Worm (Caenorhabditis elegans) whole organism, young adult: Measurements from ENCODE around the gene kin-20.

ENCODE experiments used
- F23B12.7 ChIP-seq: sonication (generic microtip); optimal IDR thresholded peaks from 2 replicates; lab custom pipeline; 2017; ENCODE audit warnings: missing genetic modification characterization, mild to moderate bottlenecking, missing compliant biosample characterization, antibody characterized with exemption, moderate library complexity; ENCODE audit not compliant: insufficient read depth
- F33H1.4 ChIP-seq: fragments of 200-800 bp; sonication (Bioruptor generic); IDR thresholded peaks from 2 replicates; pipeline ENCODE4 v1.3.6; 2022; ENCODE audit warnings: missing genetic modification reagents, missing genetic modification characterization, missing compliant biosample characterization
- F37B4.10 ChIP-seq: fragments of 200-800 bp; sonication (Bioruptor generic); IDR thresholded peaks from 2 replicates; pipeline ENCODE4 v1.3.6; 2022; ENCODE audit warnings: missing genetic modification characterization, missing compliant biosample characterization
- F39B2.1 ChIP-seq: fragments of 200-800 bp; sonication (Bioruptor generic); IDR thresholded peaks from 2 replicates; pipeline ENCODE4 v1.3.6; 2022; ENCODE audit warnings: missing genetic modification reagents, missing genetic modification characterization, missing compliant biosample characterization
- F49E8.2 ChIP-seq: sonication (generic microtip); optimal IDR thresholded peaks from 3 replicates; lab custom pipeline; 2017; ENCODE audit warnings: missing genetic modification characterization, mild to moderate bottlenecking, missing compliant biosample characterization, antibody characterized with exemption, moderate library complexity; ENCODE audit not compliant: insufficient read depth
- F55B11.4 ChIP-seq: sonication (generic microtip); optimal IDR thresholded peaks from 2 replicates; lab custom pipeline; 2016; ENCODE audit warnings: missing compliant biosample characterization, missing genetic modification characterization, borderline replicate concordance; ENCODE audit not compliant: insufficient read depth
- K11D2.4 ChIP-seq: fragments of 200-800 bp; sonication (Bioruptor generic); IDR thresholded peaks from 2 replicates; pipeline ENCODE4 v1.3.6; 2022; ENCODE audit warnings: missing genetic modification reagents, missing genetic modification characterization, missing compliant biosample characterization
- K12H6.12 ChIP-seq: fragments of 200-800 bp; sonication (Bioruptor generic); optimal IDR thresholded peaks from 2 replicates; lab custom pipeline; 2018; ENCODE audit warnings: mild to moderate bottlenecking, missing genetic modification characterization, missing compliant biosample characterization
- ZK185.1 ChIP-seq: sonication (generic microtip); optimal IDR thresholded peaks from 2 replicates; lab custom pipeline; 2016; ENCODE audit warnings: mild to moderate bottlenecking, missing genetic modification characterization, missing compliant biosample characterization; ENCODE audit not compliant: poor library complexity, severe bottlenecking
- ama-1 ChIP-seq, 3 experiments: fragments of 150-350 bp in 1 of 3; sonication (generic microtip) in 2 of 3; optimal IDR thresholded peaks; 2 replicates each; lab custom pipeline; 2014 to 2018; ENCODE audit warnings: missing biosample characterization in 2 of 3, missing genetic modification characterization in 2 of 3, missing genetic modification reagents in 2 of 3
- atf-7 ChIP-seq: sonication (generic microtip); optimal IDR thresholded peaks from 2 replicates; lab custom pipeline; 2017; ENCODE audit warnings: mild to moderate bottlenecking, missing genetic modification characterization, missing compliant biosample characterization
- bed-2 ChIP-seq: fragments of 200-800 bp; sonication (Bioruptor generic); IDR thresholded peaks from 2 replicates; pipeline ENCODE4 v1.3.6; 2022; ENCODE audit warnings: missing genetic modification reagents, missing genetic modification characterization, missing compliant biosample characterization
- cebp-1 ChIP-seq, 2 experiments: fragments of 200-800 bp in 1 of 2; sonication (Bioruptor generic) in 1 of 2; sonication (generic microtip) in 1 of 2; IDR thresholded peaks in 1 of 2; optimal IDR thresholded peaks in 1 of 2; 2 replicates each; pipeline versions ENCODE4 v1.3.6 to Lab custom; 2017 to 2022; ENCODE audit warnings: missing compliant biosample characterization in 2 of 2, missing genetic modification characterization in 2 of 2, mild to moderate bottlenecking in 1 of 2, missing genetic modification reagents in 1 of 2, moderate library complexity in 1 of 2
- cebp-2 ChIP-seq: fragments of 200-800 bp; sonication (Bioruptor generic); IDR thresholded peaks from 2 replicates; pipeline ENCODE4 v1.3.6; 2022; ENCODE audit warnings: missing genetic modification characterization, missing compliant biosample characterization
- dox-1 ChIP-seq: fragments of 200-800 bp; sonication (Bioruptor generic); IDR thresholded peaks from 2 replicates; pipeline ENCODE4 v1.3.6; 2022; ENCODE audit warnings: missing genetic modification reagents, missing genetic modification characterization, missing compliant biosample characterization
- egl-18 ChIP-seq: fragments of 200-800 bp; sonication (Bioruptor generic); IDR thresholded peaks from 2 replicates; pipeline ENCODE4 v1.3.6; 2022; ENCODE audit warnings: missing genetic modification reagents, missing genetic modification characterization, missing compliant biosample characterization
- ekl-4 ChIP-seq: fragments of 200-800 bp; sonication (Bioruptor generic); IDR thresholded peaks from 2 replicates; pipeline ENCODE4 v1.3.6; 2022; ENCODE audit warnings: missing genetic modification reagents, missing genetic modification characterization, missing compliant biosample characterization
- fkh-3 ChIP-seq: sonication (generic microtip); optimal IDR thresholded peaks from 2 replicates; lab custom pipeline; 2016; ENCODE audit warnings: mild to moderate bottlenecking, missing genetic modification characterization, missing compliant biosample characterization
- him-1 ChIP-seq: sonication (generic microtip); optimal IDR thresholded peaks from 2 replicates; lab custom pipeline; 2016; ENCODE audit warnings: missing genotype, missing genetic modification reagents, missing genetic modification characterization, missing compliant biosample characterization
- hmg-1.2 ChIP-seq: fragments of 200-800 bp; sonication (Bioruptor generic); IDR thresholded peaks from 2 replicates; pipeline ENCODE4 v1.3.6; 2022; ENCODE audit warnings: missing genetic modification reagents, missing genetic modification characterization, missing compliant biosample characterization
- hmg-20 ChIP-seq: fragments of 200-800 bp; sonication (Bioruptor generic); IDR thresholded peaks from 2 replicates; pipeline ENCODE4 v1.3.6; 2022; ENCODE audit warnings: missing genetic modification reagents, missing genetic modification characterization, missing compliant biosample characterization
- hrde-1 ChIP-seq: sonication (generic microtip); optimal IDR thresholded peaks from 2 replicates; lab custom pipeline; 2016; ENCODE audit warnings: missing genetic modification characterization, mild to moderate bottlenecking, missing compliant biosample characterization, moderate library complexity, missing genotype, missing genetic modification reagents, borderline replicate concordance
- let-607 ChIP-seq, 2 experiments: fragments of 200-800 bp in 1 of 2; sonication (Bioruptor generic) in 1 of 2; sonication (generic microtip) in 1 of 2; optimal IDR thresholded peaks; 2 replicates each; lab custom pipeline; 2016 to 2018; ENCODE audit warnings: mild to moderate bottlenecking in 2 of 2, missing compliant biosample characterization in 2 of 2, missing genetic modification characterization in 2 of 2, moderate library complexity in 2 of 2, missing genotype in 1 of 2
- lin-35 ChIP-seq, 3 experiments: fragments of 150-350 bp in 2 of 3; sonication (generic microtip) in 1 of 3; optimal IDR thresholded peaks; 2 replicates each; lab custom pipeline; 2014 to 2018; ENCODE audit warnings: missing biosample characterization in 3 of 3, missing genetic modification characterization in 3 of 3, missing genetic modification reagents in 3 of 3
- lin-40 ChIP-seq: sonication (generic microtip); optimal IDR thresholded peaks from 2 replicates; lab custom pipeline; 2016; ENCODE audit warnings: missing genetic modification characterization, mild to moderate bottlenecking, missing compliant biosample characterization, missing genotype, missing genetic modification reagents
- madf-3 ChIP-seq: fragments of 200-800 bp; sonication (Bioruptor generic); IDR thresholded peaks from 2 replicates; pipeline ENCODE4 v1.3.6; 2022; ENCODE audit warnings: missing genetic modification reagents, missing genetic modification characterization, missing compliant biosample characterization
- madf-6 ChIP-seq: fragments of 200-800 bp; sonication (Bioruptor generic); IDR thresholded peaks from 2 replicates; pipeline ENCODE4 v1.3.6; 2022; ENCODE audit warnings: missing genetic modification reagents, missing genetic modification characterization, missing compliant biosample characterization
- mcd-1 ChIP-seq: fragments of 200-800 bp; sonication (Bioruptor generic); IDR thresholded peaks from 2 replicates; pipeline ENCODE4 v1.3.6; 2022; ENCODE audit warnings: missing genetic modification reagents, missing genetic modification characterization, missing compliant biosample characterization
- mxl-1 ChIP-seq: sonication (generic microtip); optimal IDR thresholded peaks from 2 replicates; lab custom pipeline; 2016; ENCODE audit warnings: missing genetic modification characterization, missing compliant biosample characterization
- nfya-2 ChIP-seq: fragments of 200-800 bp; sonication (Bioruptor generic); IDR thresholded peaks from 2 replicates; pipeline ENCODE4 v1.3.6; 2022; ENCODE audit warnings: missing genetic modification reagents, missing genetic modification characterization, missing compliant biosample characterization
- nhr-120 ChIP-seq: fragments of 200-800 bp; sonication (Bioruptor generic); IDR thresholded peaks from 2 replicates; pipeline ENCODE4 v1.3.6; 2022; ENCODE audit warnings: missing genetic modification characterization, missing compliant biosample characterization
- nhr-90 ChIP-seq: sonication (generic microtip); optimal IDR thresholded peaks from 2 replicates; lab custom pipeline; 2016; ENCODE audit warnings: missing genotype, mild to moderate bottlenecking, missing genetic modification characterization, missing compliant biosample characterization
- pha-4 ChIP-seq: fragments of 150-350 bp; sonication (generic microtip); optimal IDR thresholded peaks from 2 replicates; lab custom pipeline; 2014; ENCODE audit warnings: missing biosample characterization, missing genetic modification reagents, missing genetic modification characterization
- snpc-1.3 ChIP-seq: sonication (generic microtip); optimal IDR thresholded peaks from 2 replicates; lab custom pipeline; 2017; ENCODE audit warnings: missing genetic modification characterization, mild to moderate bottlenecking, missing compliant biosample characterization, antibody characterized with exemption, moderate library complexity, missing genotype, missing genetic modification reagents; ENCODE audit not compliant: insufficient read depth
- snpc-4 ChIP-seq, 5 experiments: fragments of 150-350 bp in 1 of 5; sonication (generic microtip) in 4 of 5; optimal IDR thresholded peaks; 2 replicates each; lab custom pipeline; 2014 to 2018; ENCODE audit warnings: missing genetic modification characterization in 5 of 5, missing biosample characterization in 3 of 5, antibody characterized with exemption in 2 of 5, mild to moderate bottlenecking in 2 of 5, missing compliant biosample characterization in 2 of 5, missing genotype in 2 of 5, moderate library complexity in 2 of 5, missing genetic modification reagents in 1 of 5
- somi-1 ChIP-seq: fragments of 200-800 bp; sonication (Bioruptor generic); optimal IDR thresholded peaks from 2 replicates; lab custom pipeline; 2018; ENCODE audit warnings: mild to moderate bottlenecking, missing genetic modification characterization, missing compliant biosample characterization
- tbp1 ChIP-seq: fragments of 200-800 bp; sonication (Bioruptor generic); optimal IDR thresholded peaks from 2 replicates; lab custom pipeline; 2018; ENCODE audit warnings: mild to moderate bottlenecking, missing genetic modification characterization, missing compliant biosample characterization
- unc-62 ChIP-seq: fragments of 150-350 bp; optimal IDR thresholded peaks from 2 replicates; lab custom pipeline; 2014; ENCODE audit warnings: missing biosample characterization, missing genetic modification reagents, missing genetic modification characterization
- xnd-1 ChIP-seq: sonication (generic microtip); optimal IDR thresholded peaks from 2 replicates; lab custom pipeline; 2016; ENCODE audit warnings: missing genotype, missing genetic modification reagents, missing genetic modification characterization, missing compliant biosample characterization
- zfh-2 ChIP-seq: fragments of 200-800 bp; sonication (Bioruptor generic); conservative IDR thresholded peaks from 2 replicates; pipeline ENCODE4 v1.3.6; 2022; ENCODE audit warnings: missing genetic modification reagents, missing genetic modification characterization, missing compliant biosample characterization
- zim-3 ChIP-seq: sonication (generic microtip); optimal IDR thresholded peaks from 2 replicates; lab custom pipeline; 2017; ENCODE audit warnings: mild to moderate bottlenecking, missing genetic modification characterization, moderate library complexity, missing compliant biosample characterization
- ztf-26 ChIP-seq: sonication (generic microtip); optimal IDR thresholded peaks from 2 replicates; lab custom pipeline; 2017; ENCODE audit warnings: missing genetic modification characterization, missing compliant biosample characterization
- ztf-3 ChIP-seq: fragments of 200-800 bp; sonication (Bioruptor generic); optimal IDR thresholded peaks from 2 replicates; lab custom pipeline; 2018; ENCODE audit warnings: mild to moderate bottlenecking, missing genetic modification characterization, missing compliant biosample characterization

kin-20 gene

DNA sequence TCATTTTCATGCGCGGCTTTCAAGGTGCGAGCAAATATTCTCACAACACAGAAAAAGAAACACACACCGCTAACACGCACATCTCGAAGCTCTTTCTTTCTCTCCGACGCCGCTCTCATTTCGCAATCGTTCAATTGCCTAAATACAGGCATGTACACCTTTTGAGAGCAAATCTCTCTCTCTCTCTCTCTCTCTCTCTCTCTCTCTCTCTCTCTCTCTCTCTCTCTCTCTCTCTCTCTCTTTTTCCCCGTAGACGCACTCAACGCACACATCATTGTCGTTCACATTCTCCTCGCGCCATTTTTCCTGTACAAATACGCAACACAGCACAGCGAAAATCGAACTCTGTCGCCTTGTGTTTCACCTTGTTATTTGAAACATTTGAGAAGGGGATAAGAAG is 1.7 kb upstream of the kin-20 start (continued):
- TF ChIP-seq zim-3 (tag; lab: Kevin White, UChicago) (no peak), madf-6 (GFP tag; lab: Robert Waterston, UW) (no peak), K12H6.12 (tag; lab: Kevin White, UChicago) (peak; percentile 10), dox-1 (GFP tag; lab: Robert Waterston, UW) (peak; percentile 60; the same call in 1 of the 2 replicates), F37B4.10 (GFP tag; lab: Robert Waterston, UW) (no peak), atf-7 (tag; lab: Kevin White, UChicago) (peak; percentile 12), hrde-1 (tag; lab: Kevin White, UChicago) (no peak), F49E8.2 (tag; lab: Kevin White, UChicago) (no peak), tbp1 (no peak), zfh-2 (peak; percentile 89), cebp-1 (GFP tag; IDR thresholded peaks at IDR 0.05; lab: Robert Waterston, UW) (peak; percentile 87), cebp-1 (tag; optimal IDR thresholded peaks at IDR 0.05; lab: Kevin White, UChicago) (peak; percentile 95), snpc-1.3 (no peak), madf-3 (GFP tag; lab: Robert Waterston, UW) (no peak), cebp-2 (GFP tag; lab: Robert Waterston, UW) (no peak), ama-1 (optimal IDR thresholded peaks at IDR 0.05; lab: Kevin White, UChicago) (no peak), ama-1 (GFP tag; optimal IDR thresholded peaks at IDR 0.05; lab: Kevin White, UChicago) (no peak), bed-2 (GFP tag; lab: Robert Waterston, UW) (no peak), ekl-4 (GFP tag; lab: Robert Waterston, UW) (no peak)
- TF ChIP-seq, all 124 proteins: peak for 13

DNA sequence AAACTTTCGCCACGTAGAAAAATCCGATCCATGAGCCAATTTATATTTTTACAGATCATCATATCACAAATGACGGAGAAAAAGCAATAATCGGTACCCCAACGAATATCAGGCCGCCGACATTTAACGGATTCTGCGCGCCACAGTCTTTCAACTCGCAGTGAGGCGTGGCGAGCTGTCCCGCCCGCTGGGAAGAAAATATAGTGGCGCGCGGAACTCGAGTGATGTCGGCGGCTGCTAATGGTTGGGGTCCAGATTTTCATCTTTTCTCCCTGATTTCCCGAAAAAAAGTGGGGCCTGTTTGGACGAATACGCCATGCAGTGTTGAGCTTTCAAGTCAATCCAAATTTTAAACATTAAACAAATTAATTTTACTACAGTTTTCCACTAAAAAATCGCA is 1.0 kb upstream of the kin-20 start:
- TF ChIP-seq snpc-4 (GFP tag; optimal IDR thresholded peaks at IDR 0.05; lab: Kevin White, UChicago), result no peak
- TF ChIP-seq snpc-4 (tag; optimal IDR thresholded peaks at IDR 0.05; lab: Kevin White, UChicago), result peak in 2 of 4 experiments; percentile 45 to 65
- no peak for TF ChIP-seq nfya-2
- peak; percentile 54 for TF ChIP-seq zfh-2
- no peak for TF ChIP-seq F33H1.4 (GFP tag; lab: Robert Waterston, UW)

DNA sequence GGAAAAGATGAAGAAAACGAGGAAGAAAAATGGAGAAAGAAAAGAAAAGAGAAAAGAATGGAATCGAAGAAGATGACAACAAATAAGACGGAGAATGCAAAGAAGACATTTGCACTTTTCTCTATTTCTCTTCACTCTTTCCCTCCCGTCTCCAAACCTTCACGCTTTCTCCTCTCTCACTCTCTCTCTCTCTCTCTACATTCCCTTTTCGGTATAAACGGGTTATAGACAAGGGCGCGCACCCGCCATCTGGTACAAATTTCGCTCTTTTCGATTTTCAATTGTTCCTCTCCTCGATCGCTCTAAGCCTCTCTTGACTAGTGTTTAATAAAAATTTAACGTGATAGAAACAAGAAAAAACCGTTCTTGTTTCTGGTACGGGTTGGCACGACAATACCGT is 790 bp downstream of the kin-20 start:
- TF ChIP-seq ZK185.1 (tag; lab: Kevin White, UChicago), result peak; percentile 62
- TF ChIP-seq lin-40, result peak; percentile 60
- TF ChIP-seq him-1 (tag; lab: Kevin White, UChicago), result no peak
- TF ChIP-seq nhr-120 (GFP tag; lab: Robert Waterston, UW), result no peak
- TF ChIP-seq unc-62 (GFP tag; lab: Kevin White, UChicago), result no peak
- no peak for TF ChIP-seq hmg-20 (GFP tag; lab: Robert Waterston, UW)
- TF ChIP-seq K11D2.4 (GFP tag; lab: Robert Waterston, UW), result no peak
- no peak for TF ChIP-seq egl-18 (GFP tag; lab: Robert Waterston, UW)
- no peak for TF ChIP-seq F55B11.4 (tag; lab: Kevin White, UChicago)
- TF ChIP-seq mcd-1, result 0 out of 2 replicates have a peak, but pooled peaks have one; percentile 26
- no peak for TF ChIP-seq nhr-90 (tag; lab: Kevin White, UChicago)
- TF ChIP-seq F23B12.7, result no peak
- no peak for TF ChIP-seq mxl-1 (tag; lab: Kevin White, UChicago)
- peak; percentile 27 for TF ChIP-seq somi-1 (GFP tag; lab: Kevin White, UChicago)
- peak; percentile 3 for TF ChIP-seq tbp1
- TF ChIP-seq lin-35 (GFP tag; optimal IDR thresholded peaks at IDR 0.05; lab: Kevin White, UChicago), result peak in 1 of 3 experiments; percentile 57
- no peak for TF ChIP-seq xnd-1 (tag; lab: Kevin White, UChicago)
- TF ChIP-seq zim-3 (tag; lab: Kevin White, UChicago), result no peak
- TF ChIP-seq pha-4, result peak; percentile 24
- TF ChIP-seq ztf-3 (GFP tag; lab: Kevin White, UChicago), result no peak
- TF ChIP-seq ztf-26 (tag; lab: Kevin White, UChicago), result peak; percentile 46
- TF ChIP-seq dox-1 (GFP tag; lab: Robert Waterston, UW), result 0 out of 2 replicates have a peak, but pooled peaks have one; percentile 11
- TF ChIP-seq hmg-1.2 (GFP tag; lab: Robert Waterston, UW), result peak; percentile 65; the same call in 1 of the 2 replicates
- TF ChIP-seq let-607 (tag; optimal IDR thresholded peaks at IDR 0.05; lab: Kevin White, UChicago), result no peak
- TF ChIP-seq F39B2.1, result no peak
- TF ChIP-seq fkh-3 (tag; lab: Kevin White, UChicago), result no peak
